Worm (Caenorhabditis elegans) whole organism, early embryonic: Measurements from ENCODE around the gene sprr-2.

Source experiments
- B0310.2 ChIP-seq: sonication (generic microtip); optimal IDR thresholded peaks from 2 replicates; lab custom pipeline; 2016; ENCODE audit warnings: mild to moderate bottlenecking, missing genetic modification characterization, missing compliant biosample characterization
- F13C5.2 ChIP-seq: sonication (generic microtip); optimal IDR thresholded peaks from 2 replicates; lab custom pipeline; 2017; ENCODE audit warnings: mild to moderate bottlenecking, missing genetic modification characterization, inconsistent platforms, missing compliant biosample characterization
- ama-1 ChIP-seq: fragments of 150-350 bp; optimal IDR thresholded peaks from 2 replicates; lab custom pipeline; 2014
- ceh-13 ChIP-seq: fragments of 200-800 bp; sonication (Bioruptor generic); optimal IDR thresholded peaks from 2 replicates; lab custom pipeline; 2018; ENCODE audit warnings: mild to moderate bottlenecking, missing genetic modification characterization, missing compliant biosample characterization
- tbx-37 ChIP-seq: fragments of 200-800 bp; sonication (Bioruptor generic); conservative IDR thresholded peaks from 2 replicates; pipeline ENCODE4 v1.3.6; 2022; ENCODE audit warnings: missing genetic modification reagents, missing genetic modification characterization, missing compliant biosample characterization
- tra-4 ChIP-seq: sonication (generic microtip); optimal IDR thresholded peaks from 2 replicates; lab custom pipeline; 2017; ENCODE audit warnings: missing genetic modification characterization, missing compliant biosample characterization

ce11 chrX:14818464-14819259 is 25.4 kb downstream of the sprr-2 start, which contains the start of gene epn-1:
- TF ChIP-seq tra-4 (no peak), F13C5.2 (peak; percentile 78), ama-1 (no peak), ceh-13 (GFP tag; lab: Kevin White, UChicago) (peak; percentile 41), B0310.2 (tag; lab: Kevin White, UChicago) (peak; percentile 46), tbx-37 (GFP tag; lab: Robert Waterston, UW) (0 out of 2 replicates have a peak, but pooled peaks have one; percentile 16)
